Worm (Caenorhabditis elegans) whole organism, L3 larva: ENCODE data around the gene slc-25A26.
A peak's percentile ranks its signal among the peaks of the same experiment; 100 is the strongest.

Experiments used
- ZK546.5 ChIP-seq: sonication (generic microtip); optimal IDR thresholded peaks from 2 replicates; lab custom pipeline; 2017; ENCODE audit warnings: missing biosample characterization, missing genetic modification characterization
- ama-1 ChIP-seq: fragments of 150-350 bp; optimal IDR thresholded peaks from 2 replicates; lab custom pipeline; 2018
- ceh-28 ChIP-seq: fragments of 150-350 bp; optimal IDR thresholded peaks from 2 replicates; lab custom pipeline; 2014; ENCODE audit warnings: missing biosample characterization, missing genetic modification reagents, missing genetic modification characterization
- ceh-82 ChIP-seq: fragments of 150-350 bp; optimal IDR thresholded peaks from 2 replicates; lab custom pipeline; 2014; ENCODE audit warnings: missing biosample characterization, missing genetic modification characterization
- ceh-9 ChIP-seq: sonication (generic microtip); optimal IDR thresholded peaks from 2 replicates; lab custom pipeline; 2018; ENCODE audit warnings: missing biosample characterization, missing genetic modification characterization
- egl-5 ChIP-seq: fragments of 150-350 bp; optimal IDR thresholded peaks from 2 replicates; lab custom pipeline; 2017; ENCODE audit warnings: missing biosample characterization, missing genetic modification reagents, missing genetic modification characterization, inconsistent platforms
- elt-1 ChIP-seq: fragments of 150-350 bp; optimal IDR thresholded peaks from 2 replicates; lab custom pipeline; 2014; ENCODE audit warnings: missing biosample characterization, missing genetic modification characterization
- elt-2 ChIP-seq: sonication (generic microtip); optimal IDR thresholded peaks from 2 replicates; lab custom pipeline; 2016; ENCODE audit warnings: missing genetic modification reagents, mild to moderate bottlenecking, missing genetic modification characterization, missing compliant biosample characterization
- eor-1 ChIP-seq, 2 experiments: fragments of 150-350 bp; optimal IDR thresholded peaks; 2 replicates each; lab custom pipeline; 2014 to 2018; ENCODE audit warnings: missing biosample characterization in 2 of 2, missing genetic modification characterization in 2 of 2
- fkh-2 ChIP-seq: fragments of 150-350 bp; optimal IDR thresholded peaks from 2 replicates; lab custom pipeline; 2014; ENCODE audit warnings: missing biosample characterization, missing genetic modification reagents, missing genetic modification characterization
- fos-1 ChIP-seq: fragments of 150-350 bp; optimal IDR thresholded peaks from 2 replicates; lab custom pipeline; 2014; ENCODE audit warnings: missing biosample characterization, missing genetic modification characterization
- hmg-11 ChIP-seq: sonication (generic microtip); optimal IDR thresholded peaks from 2 replicates; lab custom pipeline; 2016; ENCODE audit warnings: missing genetic modification characterization, missing compliant biosample characterization
- jun-1 ChIP-seq: fragments of 150-350 bp; optimal IDR thresholded peaks from 2 replicates; lab custom pipeline; 2014; ENCODE audit warnings: missing biosample characterization, missing genetic modification reagents, missing genetic modification characterization
- lin-15B ChIP-seq: fragments of 150-350 bp; optimal IDR thresholded peaks from 2 replicates; lab custom pipeline; 2014; ENCODE audit warnings: missing biosample characterization, missing genetic modification characterization
- lin-39 ChIP-seq: fragments of 150-350 bp; optimal IDR thresholded peaks from 2 replicates; lab custom pipeline; 2018; ENCODE audit warnings: missing biosample characterization, missing genetic modification reagents, missing genetic modification characterization
- lsy-12 ChIP-seq: sonication (generic microtip); optimal IDR thresholded peaks from 2 replicates; lab custom pipeline; 2016; ENCODE audit warnings: mild to moderate bottlenecking, missing genetic modification characterization, missing compliant biosample characterization
- mml-1 ChIP-seq: fragments of 150-350 bp; sonication (generic microtip); optimal IDR thresholded peaks from 3 replicates; lab custom pipeline; 2014; ENCODE audit warnings: missing biosample characterization, missing genetic modification characterization
- nfya-1 ChIP-seq: sonication (generic microtip); optimal IDR thresholded peaks from 2 replicates; lab custom pipeline; 2017; ENCODE audit warnings: missing genetic modification characterization, mild to moderate bottlenecking, missing compliant biosample characterization, antibody characterized with exemption, moderate library complexity; ENCODE audit not compliant: insufficient read depth
- nhr-11 ChIP-seq: fragments of 150-350 bp; optimal IDR thresholded peaks from 2 replicates; lab custom pipeline; 2014; ENCODE audit warnings: missing biosample characterization, missing genetic modification characterization
- nhr-12 ChIP-seq: fragments of 150-350 bp; optimal IDR thresholded peaks from 2 replicates; lab custom pipeline; 2014; ENCODE audit warnings: missing biosample characterization, missing genetic modification characterization
- nhr-23 ChIP-seq: fragments of 150-350 bp; optimal IDR thresholded peaks from 2 replicates; lab custom pipeline; 2014; ENCODE audit warnings: missing biosample characterization, missing genetic modification reagents, missing genetic modification characterization
- nhr-237 ChIP-seq: fragments of 150-350 bp; optimal IDR thresholded peaks from 2 replicates; lab custom pipeline; 2014; ENCODE audit warnings: missing biosample characterization, missing genetic modification characterization
- nhr-25 ChIP-seq: sonication (generic microtip); optimal IDR thresholded peaks from 2 replicates; lab custom pipeline; 2017; ENCODE audit warnings: missing biosample characterization, missing genetic modification characterization
- nhr-28 ChIP-seq: fragments of 150-350 bp; optimal IDR thresholded peaks from 2 replicates; lab custom pipeline; 2014; ENCODE audit warnings: missing biosample characterization, missing genetic modification characterization
- nhr-67 ChIP-seq: fragments of 150-350 bp; optimal IDR thresholded peaks from 2 replicates; lab custom pipeline; 2014; ENCODE audit warnings: missing biosample characterization, missing genetic modification characterization
- nhr-76 ChIP-seq: fragments of 150-350 bp; sonication (generic microtip); optimal IDR thresholded peaks from 5 replicates; lab custom pipeline; 2014; ENCODE audit warnings: missing biosample characterization, missing genetic modification characterization
- pha-4 ChIP-seq: fragments of 150-350 bp; optimal IDR thresholded peaks from 2 replicates; lab custom pipeline; 2014; ENCODE audit warnings: missing biosample characterization, missing genetic modification reagents, missing genetic modification characterization
- pqm-1 ChIP-seq: fragments of 150-350 bp; optimal IDR thresholded peaks from 2 replicates; lab custom pipeline; 2017; ENCODE audit warnings: missing biosample characterization, missing genetic modification characterization, inconsistent platforms
- skn-1 ChIP-seq: fragments of 150-350 bp; optimal IDR thresholded peaks from 2 replicates; lab custom pipeline; 2014; ENCODE audit warnings: missing biosample characterization, missing genetic modification characterization
- snpc-4 ChIP-seq: fragments of 150-350 bp; optimal IDR thresholded peaks from 2 replicates; lab custom pipeline; 2014; ENCODE audit warnings: missing biosample characterization, missing genetic modification characterization
- tbx-2 ChIP-seq: sonication (generic microtip); optimal IDR thresholded peaks from 2 replicates; lab custom pipeline; 2016; ENCODE audit warnings: mild to moderate bottlenecking, missing genetic modification characterization, missing compliant biosample characterization
- unc-39 ChIP-seq: sonication (generic microtip); optimal IDR thresholded peaks from 4 replicates; lab custom pipeline; 2017; ENCODE audit warnings: missing biosample characterization, missing genetic modification characterization
- unc-62 ChIP-seq: fragments of 150-350 bp; sonication (generic microtip); optimal IDR thresholded peaks from 4 replicates; lab custom pipeline; 2014; ENCODE audit warnings: missing biosample characterization, missing genetic modification reagents, missing genetic modification characterization
- ztf-4 ChIP-seq: fragments of 150-350 bp; optimal IDR thresholded peaks from 2 replicates; lab custom pipeline; 2014; ENCODE audit warnings: missing biosample characterization, missing genetic modification characterization

Gene slc-25A26

ce11 chrIV:8892558-8892957 is 37.7 kb upstream of the slc-25A26 start, which contains the start of gene C27B7.2:
TSS of gene C27B7.2 (plus strand) at chrIV:8892858.
- TF ChIP-seq elt-1 (tag; lab: Kevin White, UChicago) (no peak), ama-1 (lab: Kevin White, UChicago) (peak; percentile 54)

- TF ChIP-seq nhr-11 (peak; percentile 6), unc-62 (GFP tag; lab: Kevin White, UChicago) (no peak), hmg-11 (tag; lab: Kevin White, UChicago) (peak; percentile 22), jun-1 (tag; lab: Kevin White, UChicago) (peak; percentile 26), ceh-28 (tag; lab: Kevin White, UChicago) (peak; percentile 54), nhr-23 (tag; lab: Kevin White, UChicago) (peak; percentile 18), pha-4 (tag; lab: Kevin White, UChicago) (peak; percentile 99), pqm-1 (tag; lab: Kevin White, UChicago) (peak; percentile 46), nfya-1 (peak; percentile 74), lin-39 (tag; lab: Kevin White, UChicago) (peak; percentile 28), mml-1 (tag; lab: Kevin White, UChicago) (no peak), nhr-25 (peak; percentile 71), egl-5 (tag; lab: Kevin White, UChicago) (peak; percentile 69), lin-15B (tag; lab: Kevin White, UChicago) (peak; percentile 72), elt-2 (tag; lab: Kevin White, UChicago) (peak; percentile 60), ZK546.5 (no peak), ztf-4 (tag; lab: Kevin White, UChicago) (peak; percentile 57), nhr-76 (tag; lab: Kevin White, UChicago) (no peak), ama-1 (lab: Kevin White, UChicago) (peak; percentile 20)
Observed at ce11 chrIV:8893746-8894145, 36.5 kb upstream of the slc-25A26 start, which contains the start of gene rad-54.L2. TSS of gene rad-54.L2 (plus strand) at chrIV:8894077.

ce11 chrIV:8901346-8901745 is 28.9 kb upstream of the slc-25A26 start, which contains the start of gene C27B7.5:
TSS of gene C27B7.5 (plus strand) at chrIV:8901646.
- TF ChIP-seq nhr-28 (tag; lab: Kevin White, UChicago) (no peak), elt-2 (tag; lab: Kevin White, UChicago) (peak; percentile 12)

- no peak for TF ChIP-seq pqm-1 (tag; lab: Kevin White, UChicago)
- no peak for TF ChIP-seq lsy-12 (tag; lab: Kevin White, UChicago)
- TF ChIP-seq pha-4 (tag; lab: Kevin White, UChicago): no peak
- no peak for TF ChIP-seq ceh-82 (tag; lab: Kevin White, UChicago)
- no peak for TF ChIP-seq tbx-2 (tag; lab: Kevin White, UChicago)
- no peak for TF ChIP-seq unc-62 (GFP tag; lab: Kevin White, UChicago)
- no peak for TF ChIP-seq nhr-28 (tag; lab: Kevin White, UChicago)
- TF ChIP-seq nhr-23 (tag; lab: Kevin White, UChicago): no peak
- no peak for TF ChIP-seq nhr-237
- TF ChIP-seq eor-1 (tag; optimal IDR thresholded peaks at IDR 0.05; lab: Kevin White, UChicago): no peak
- TF ChIP-seq nhr-67 (tag; lab: Kevin White, UChicago): no peak
- no peak for TF ChIP-seq ZK546.5
- no peak for TF ChIP-seq hmg-11 (tag; lab: Kevin White, UChicago)
- TF ChIP-seq fos-1 (tag; lab: Kevin White, UChicago): no peak
- TF ChIP-seq nhr-76 (tag; lab: Kevin White, UChicago): no peak
- TF ChIP-seq skn-1: no peak
- no peak for TF ChIP-seq ceh-9 (tag; lab: Kevin White, UChicago)
- TF ChIP-seq, all 47 proteins: peak for 0
Observed at ce11 chrIV:8906164-8906563, 24.1 kb upstream of the slc-25A26 start, which contains the start of gene C27B7.6. TSS of gene C27B7.6 (minus strand) at chrIV:8906345.

ce11 chrIV:8906743-8907142 is 23.5 kb upstream of the slc-25A26 start, which contains the start of gene C27B7.7:
TSS of gene C27B7.7 (plus strand) at chrIV:8907043.
- TF ChIP-seq nhr-28 (tag; lab: Kevin White, UChicago) (no peak), nhr-11 (no peak), ceh-9 (tag; lab: Kevin White, UChicago) (no peak), hmg-11 (tag; lab: Kevin White, UChicago) (no peak), nhr-12 (tag; lab: Kevin White, UChicago) (no peak), nhr-67 (tag; lab: Kevin White, UChicago) (no peak), snpc-4 (no peak), fos-1 (tag; lab: Kevin White, UChicago) (no peak), ceh-82 (tag; lab: Kevin White, UChicago) (no peak), nhr-76 (tag; lab: Kevin White, UChicago) (no peak), unc-62 (GFP tag; lab: Kevin White, UChicago) (no peak), ztf-4 (tag; lab: Kevin White, UChicago) (no peak), unc-39 (tag; lab: Kevin White, UChicago) (no peak), fkh-2 (tag; lab: Kevin White, UChicago) (no peak), pha-4 (tag; lab: Kevin White, UChicago) (no peak), nhr-237 (no peak)
